Worm (Caenorhabditis elegans): ENCODE results near the gene T08G5.2.
"Not testable (repeated sequence)": the region's sequence is repeated elsewhere in the genome, so short reads cannot be mapped to it uniquely, and the experiment has no call there.

Gene T08G5.2

DNA sequence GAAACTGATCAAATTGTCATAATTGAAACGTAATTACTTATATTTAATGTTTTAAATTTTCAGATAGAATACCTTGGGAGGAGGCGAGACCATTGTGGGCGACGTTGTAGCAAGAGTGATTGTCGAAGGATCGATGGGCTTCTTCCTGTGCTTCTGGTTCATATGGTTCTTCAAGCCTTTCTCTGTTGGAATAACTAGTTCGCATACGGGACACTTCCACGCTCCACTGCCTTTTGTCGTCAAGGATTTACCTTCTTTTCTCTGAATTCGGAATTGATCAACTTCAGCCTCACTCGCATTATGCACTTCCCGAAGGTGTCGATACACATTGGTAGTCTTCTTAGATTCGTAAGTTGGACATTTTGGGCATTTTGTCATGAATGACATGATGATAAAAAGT, 23.2 kb upstream of the T08G5.2 start, which contains the start of gene F58D12.1:
TSS of gene F58D12.1 (plus strand) at position 301 of the 400 bp plus-strand sequence.
- TF ChIP-seq T26A8.4 (GFP tag; IDR thresholded peaks at IDR 0.05); hlh-11 (tag; optimal IDR thresholded peaks at IDR 0.05); hlh-30 (tag; optimal IDR thresholded peaks at IDR 0.05; ENCODE audit: insufficient read depth): not testable (repeated sequence)

DNA sequence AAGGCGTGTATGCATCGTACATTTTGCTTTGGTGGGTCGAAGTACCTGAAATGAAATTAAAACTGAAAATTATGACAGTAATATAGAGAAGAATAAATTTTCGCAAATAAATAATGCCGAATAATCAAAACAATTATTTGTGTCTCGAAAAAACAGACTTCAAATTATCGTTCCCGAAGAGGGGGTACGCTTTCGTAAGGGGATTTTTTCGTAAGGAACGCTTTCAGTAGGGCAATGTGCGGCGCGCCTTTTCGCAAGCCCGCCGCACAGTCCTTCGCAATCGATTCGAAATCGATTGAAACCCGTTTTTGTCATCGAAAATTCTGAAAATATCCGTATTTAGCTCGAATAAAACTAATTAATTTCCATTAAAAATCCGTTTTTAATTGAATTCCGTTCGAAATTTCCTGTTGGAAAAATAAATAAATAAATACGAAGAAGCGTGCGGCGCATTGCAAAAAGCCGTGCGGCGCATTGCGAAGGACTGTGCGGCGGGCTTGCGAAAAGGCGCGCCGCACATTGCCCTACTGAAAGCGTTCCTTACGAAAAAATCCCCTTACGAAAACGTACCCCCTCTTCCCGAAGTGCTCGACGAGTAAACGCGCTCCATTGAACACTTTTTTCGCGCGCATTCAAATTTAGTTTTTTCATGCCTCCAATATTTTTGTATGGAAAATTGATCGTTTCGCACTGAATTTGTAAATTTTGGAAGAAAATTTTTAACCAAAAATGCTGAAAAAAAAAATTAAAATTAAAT, 12.4 kb upstream of the T08G5.2 start, which contains the start of gene vps-39:
TSS of gene vps-39 (minus strand) at position 51 of the 757 bp plus-strand sequence.
- TF ChIP-seq Y75B8A.6 (GFP tag; IDR thresholded peaks at IDR 0.05) = 0 out of 2 replicates have a peak, but pooled peaks have one; percentile 54
- peak; percentile 68 for TF ChIP-seq lin-1 (GFP tag; IDR thresholded peaks at IDR 0.05)
- TF ChIP-seq pha-4 (GFP tag; IDR thresholded peaks at IDR 0.05) = peak; percentile 86
- TF ChIP-seq pha-4 (tag; optimal IDR thresholded peaks at IDR 0.05) = not testable (repeated sequence)
- peak; percentile 95 for TF ChIP-seq vab-7 (GFP tag; IDR thresholded peaks at IDR 0.05)
- peak; percentile 95 for TF ChIP-seq nhr-42 (GFP tag; IDR thresholded peaks at IDR 0.05)
- TF ChIP-seq tag-97 (GFP tag; IDR thresholded peaks at IDR 0.05) = 0 out of 2 replicates have a peak, but pooled peaks have one; percentile 42
- TF ChIP-seq mdt-29 (GFP tag; IDR thresholded peaks at IDR 0.05) = peak; percentile 83
- peak; percentile 47 for TF ChIP-seq duxl-1 (tag; optimal IDR thresholded peaks at IDR 0.05; ENCODE audit: poor library complexity)
- TF ChIP-seq T26A8.4 (GFP tag; IDR thresholded peaks at IDR 0.05) = peak; percentile 96
- peak; percentile 89 for TF ChIP-seq dmd-6 (GFP tag; IDR thresholded peaks at IDR 0.05)
- TF ChIP-seq tra-1 (GFP tag; IDR thresholded peaks at IDR 0.05) = peak; percentile 76; the same call in 1 of the 2 replicates
- TF ChIP-seq F37D6.2 (tag; optimal IDR thresholded peaks at IDR 0.05) = peak; percentile 32
- peak; percentile 66; the same call in 1 of the 2 replicates for TF ChIP-seq F44E2.7 (GFP tag; IDR thresholded peaks at IDR 0.05)
- TF ChIP-seq Y48G9A.11 (GFP tag; IDR thresholded peaks at IDR 0.05) = peak; percentile 86
- peak; percentile 94 for TF ChIP-seq D1046.2 (GFP tag; IDR thresholded peaks at IDR 0.05)
- TF ChIP-seq rbr-2 (tag; optimal IDR thresholded peaks at IDR 0.05) = peak; percentile 56
- TF ChIP-seq madf-5 (GFP tag; IDR thresholded peaks at IDR 0.05) = 0 out of 4 replicates have a peak, but pooled peaks of 1 of the 2 experiments have one; percentile 32
- peak; percentile 86 for TF ChIP-seq lin-29 (GFP tag; IDR thresholded peaks at IDR 0.05)
- TF ChIP-seq ctbp-1 (GFP tag; IDR thresholded peaks at IDR 0.05) = peak; percentile 90
- peak; percentile 87 for TF ChIP-seq set-16 (GFP tag; IDR thresholded peaks at IDR 0.05)
- peak; percentile 86 for TF ChIP-seq php-3 (GFP tag; IDR thresholded peaks at IDR 0.05)
- TF ChIP-seq dve-1 (tag; optimal IDR thresholded peaks at IDR 0.05; ENCODE audit: insufficient read depth) = peak; percentile 3
- peak; percentile 45 for TF ChIP-seq nhr-102 (tag; optimal IDR thresholded peaks at IDR 0.05)
- TF ChIP-seq madf-9 (GFP tag; conservative IDR thresholded peaks at IDR 0.05) = peak; percentile 87
- peak; percentile 90 for TF ChIP-seq snpc-1.2 (GFP tag; IDR thresholded peaks at IDR 0.05)
- peak; percentile 67; the same call in 1 of the 2 replicates for TF ChIP-seq Y105C5A.15 (GFP tag; IDR thresholded peaks at IDR 0.05)
- peak; percentile 90 for TF ChIP-seq zfp-3 (GFP tag; conservative IDR thresholded peaks at IDR 0.05)
- peak; percentile 51 for TF ChIP-seq mep-1 (tag; optimal IDR thresholded peaks at IDR 0.05)
- TF ChIP-seq ZK337.2 (GFP tag; IDR thresholded peaks at IDR 0.05) = 0 out of 2 replicates have a peak, but pooled peaks have one; percentile 67
- peak; percentile 72; the same call in 1 of the 2 replicates for TF ChIP-seq nhr-41 (GFP tag; IDR thresholded peaks at IDR 0.05)
- peak; percentile 93 for TF ChIP-seq dmd-9 (GFP tag; IDR thresholded peaks at IDR 0.05)
- TF ChIP-seq arid-1 (GFP tag; conservative IDR thresholded peaks at IDR 0.05) = peak; percentile 84
- TF ChIP-seq ceh-44 (GFP tag; IDR thresholded peaks at IDR 0.05) = peak; percentile 89
- TF ChIP-seq hlh-11 (tag; optimal IDR thresholded peaks at IDR 0.05) = peak; percentile 54
- peak; percentile 96 for TF ChIP-seq ceh-20 (GFP tag; IDR thresholded peaks at IDR 0.05)
- peak; percentile 92 for TF ChIP-seq saeg-2 (GFP tag; IDR thresholded peaks at IDR 0.05)
- TF ChIP-seq unc-130 (GFP tag; optimal IDR thresholded peaks at IDR 0.05) = peak; percentile 43
- 0 out of 2 replicates have a peak, but pooled peaks have one; percentile 51 for TF ChIP-seq lim-7 (GFP tag; IDR thresholded peaks at IDR 0.05)
- TF ChIP-seq egl-43 (GFP tag; IDR thresholded peaks at IDR 0.05) = peak; percentile 92
- TF ChIP-seq lin-38 (GFP tag; IDR thresholded peaks at IDR 0.05) = peak; percentile 99
- peak; percentile 95 for TF ChIP-seq hmg-1.1 (GFP tag; IDR thresholded peaks at IDR 0.05)
- peak; percentile 57 for TF ChIP-seq mes-2 (tag; optimal IDR thresholded peaks at IDR 0.05; ENCODE audit: poor library complexity, severe bottlenecking)
- TF ChIP-seq lin-15B (tag; optimal IDR thresholded peaks at IDR 0.05) = peak; percentile 17
